Worm (Caenorhabditis elegans) whole organism, L3 larva: Measurements from ENCODE around the gene clec-161.

ENCODE experiments used
- ceh-16 ChIP-seq: sonication (generic microtip); optimal IDR thresholded peaks from 2 replicates; lab custom pipeline; 2017; ENCODE audit warnings: missing biosample characterization, missing genetic modification characterization
- egl-27 ChIP-seq: sonication (generic microtip); optimal IDR thresholded peaks from 4 replicates; lab custom pipeline; 2017; ENCODE audit warnings: missing biosample characterization, missing genetic modification reagents, missing genetic modification characterization
- fkh-10 ChIP-seq: sonication (generic microtip); optimal IDR thresholded peaks from 2 replicates; lab custom pipeline; 2017; ENCODE audit warnings: missing biosample characterization, missing genetic modification reagents, missing genetic modification characterization
- fos-1 ChIP-seq: fragments of 150-350 bp; optimal IDR thresholded peaks from 2 replicates; lab custom pipeline; 2014; ENCODE audit warnings: missing biosample characterization, missing genetic modification characterization
- ztf-4 ChIP-seq: fragments of 150-350 bp; optimal IDR thresholded peaks from 2 replicates; lab custom pipeline; 2014; ENCODE audit warnings: missing biosample characterization, missing genetic modification characterization

DNA sequence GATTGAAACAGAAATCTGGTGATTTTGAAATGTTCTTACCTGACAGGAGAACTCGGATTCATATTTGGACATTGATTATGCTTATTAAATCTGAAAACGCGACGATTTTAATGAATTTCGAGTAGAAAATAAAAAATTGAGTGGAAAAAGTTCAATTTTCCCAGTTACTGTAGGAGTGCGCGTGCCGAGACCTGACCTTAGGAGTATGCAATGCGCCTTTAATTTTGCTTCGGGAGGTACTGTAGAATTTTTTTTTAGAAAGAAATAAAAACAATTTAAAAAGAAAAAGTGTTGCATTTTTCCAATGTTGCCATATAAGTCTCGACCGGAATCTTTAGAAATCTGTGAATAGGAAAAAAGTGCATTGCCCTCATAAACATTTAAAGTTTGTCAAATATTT, 42.6 kb downstream of the clec-161 start, which contains the start of gene C48B4.11:
- TF ChIP-seq egl-27 (tag; lab: Kevin White, UChicago), result no peak
- TF ChIP-seq fos-1, result no peak
- TF ChIP-seq fkh-10 (GFP tag; lab: Kevin White, UChicago), result no peak
- TF ChIP-seq ceh-16 (tag; lab: Kevin White, UChicago), result no peak
- no peak for TF ChIP-seq ztf-4
